Fruit fly (Drosophila melanogaster) whole organism, wandering third instar larva: ENCODE results near the gene Uggt.
A peak's percentile ranks its signal among the peaks of the same experiment; 100 is the strongest.

ENCODE experiments used
- CG32264 ChIP-seq: fragments of 200-800 bp; sonication (Bioruptor generic); optimal IDR thresholded peaks from 2 replicates; lab custom pipeline; 2016; ENCODE audit warnings: missing biosample characterization, missing genetic modification characterization
- Hnf4 ChIP-seq: fragments of 200-800 bp; sonication (Bioruptor generic); optimal IDR thresholded peaks from 2 replicates; lab custom pipeline; 2016; ENCODE audit warnings: missing biosample characterization, mild to moderate bottlenecking, missing genetic modification characterization
- ey ChIP-seq: fragments of 200-800 bp; sonication (Bioruptor generic); optimal IDR thresholded peaks from 2 replicates; lab custom pipeline; 2016; ENCODE audit warnings: missing biosample characterization, missing genetic modification characterization
- lola ChIP-seq: fragments of >200 bp; optimal IDR thresholded peaks from 2 replicates; lab custom pipeline; 2017; ENCODE audit warnings: missing biosample characterization, missing genetic modification characterization

DNA sequence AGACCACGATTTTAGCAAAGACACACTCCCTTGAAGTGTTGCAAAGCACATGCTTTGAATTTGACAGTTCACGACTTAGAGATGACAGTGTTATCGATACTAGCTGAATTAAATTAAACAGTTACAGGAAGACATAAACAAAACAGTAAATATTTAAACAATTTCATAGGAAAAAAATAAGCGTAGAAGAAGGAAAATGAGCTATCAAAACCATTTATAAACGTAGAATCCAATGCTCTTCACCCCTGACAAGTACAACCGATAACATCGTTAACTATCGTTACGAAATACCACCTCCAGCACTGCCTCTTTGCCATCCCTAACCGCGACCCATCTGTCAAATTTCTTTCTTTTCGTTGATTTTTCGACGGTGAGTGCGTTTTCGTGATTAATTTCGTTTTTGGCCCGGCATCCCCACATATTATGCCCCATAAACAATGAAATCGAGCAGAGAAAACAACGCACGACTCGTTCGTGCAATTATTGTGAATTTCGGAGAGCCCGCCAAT lies 26.3 kb downstream of the Uggt start, which contains the start of gene RpL26:
- TF ChIP-seq lola (GFP tag; lab: Kevin White, UChicago), result no peak
- TF ChIP-seq CG32264 (GFP tag; lab: Kevin White, UChicago), result peak; percentile 22
- peak; percentile 76 for TF ChIP-seq ey (GFP tag; lab: Kevin White, UChicago)
- peak; percentile 83 for TF ChIP-seq Hnf4
